Worm (Caenorhabditis elegans) whole organism, L3 larva: ENCODE measurements around the gene str-31.

Experiments used
- daf-12 ChIP-seq: fragments of 150-350 bp; optimal IDR thresholded peaks from 2 replicates; lab custom pipeline; 2014; ENCODE audit warnings: missing biosample characterization, missing genetic modification reagents, missing genetic modification characterization
- sea-2 ChIP-seq: fragments of 150-350 bp; sonication (generic microtip); optimal IDR thresholded peaks from 4 replicates; lab custom pipeline; 2014; ENCODE audit warnings: missing biosample characterization, missing genetic modification reagents, missing genetic modification characterization

DNA sequence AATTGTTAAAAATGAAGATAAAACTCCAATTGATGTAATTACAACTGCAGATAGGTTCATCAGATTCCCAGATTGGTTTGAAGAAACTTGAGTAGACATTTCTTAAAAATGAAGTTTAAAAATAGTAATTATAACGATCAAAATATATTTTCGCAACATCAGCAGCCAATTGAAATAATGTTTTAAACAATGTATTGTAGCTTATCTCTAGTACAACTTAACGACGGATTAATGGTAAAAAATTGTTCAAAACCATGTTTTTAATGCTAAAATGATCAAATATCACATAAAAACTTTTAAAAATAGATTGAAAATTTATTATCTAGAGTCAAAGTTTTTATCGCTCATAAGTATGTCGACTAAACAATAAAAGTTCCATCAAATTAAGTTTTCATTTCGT is 13.3 kb downstream of the str-31 start, which contains the start of gene srbc-11:
- TF ChIP-seq sea-2 (no peak), daf-12 (no peak)
